Fruit fly (Drosophila melanogaster): ENCODE data around the gene TwdlO.
A peak's percentile ranks its signal among the peaks of the same experiment; 100 is the strongest.

Gene TwdlO

dm6 chr3R:26625552-26625951, 986 bp downstream of the TwdlO start, which contains the start of gene TwdlL:
Gene TwdlL (minus strand): TSS chr3R:26625652.
- TF ChIP-seq Pif1B (GFP tag; optimal IDR thresholded peaks at IDR 0.05), result no peak
- TF ChIP-seq CG34367 (tag; optimal IDR thresholded peaks at IDR 0.05), result no peak
- TF ChIP-seq CG32121 (GFP tag; IDR thresholded peaks at IDR 0.05), result no peak
- TF ChIP-seq rn (GFP tag; IDR thresholded peaks at IDR 0.05), result no peak
- TF ChIP-seq CG10348 (GFP tag; IDR thresholded peaks at IDR 0.05), result no peak
- TF ChIP-seq CG9948 (tag; optimal IDR thresholded peaks at IDR 0.05), result no peak

dm6 chr3R:26623493-26623956, 3.0 kb downstream of the TwdlO start, which contains the start of gene TwdlB:
Gene TwdlB (minus strand): TSS chr3R:26623543.
- TF ChIP-seq Pif1A (GFP tag; optimal IDR thresholded peaks at IDR 0.05) (no peak), Ets98B (GFP tag; IDR thresholded peaks at IDR 0.05) (no peak), CG8301 (tag; optimal IDR thresholded peaks at IDR 0.05) (no peak), Pif1B (GFP tag; optimal IDR thresholded peaks at IDR 0.05) (no peak), CG15710 (tag; optimal IDR thresholded peaks at IDR 0.05) (no peak), CG4496 (GFP tag; IDR thresholded peaks at IDR 0.05) (no peak), fd96Ca (GFP tag; IDR thresholded peaks at IDR 0.05) (no peak), CG13204 (GFP tag; optimal IDR thresholded peaks at IDR 0.05) (no peak), CG8159 (tag; optimal IDR thresholded peaks at IDR 0.05) (no peak), Snoo (tag; optimal IDR thresholded peaks at IDR 0.05) (no peak), rn (GFP tag; IDR thresholded peaks at IDR 0.05) (no peak), CG17806 (tag; optimal IDR thresholded peaks at IDR 0.05) (no peak), CG10348 (GFP tag; IDR thresholded peaks at IDR 0.05) (no peak)

- no peak for TF ChIP-seq CG10348 (GFP tag; IDR thresholded peaks at IDR 0.05)
- TF ChIP-seq CG17806 (tag; optimal IDR thresholded peaks at IDR 0.05), result no peak
- no peak for TF ChIP-seq Pif1A (GFP tag; optimal IDR thresholded peaks at IDR 0.05)
- TF ChIP-seq CG32121 (GFP tag; IDR thresholded peaks at IDR 0.05), result no peak
- no peak for TF ChIP-seq CG15710 (tag; optimal IDR thresholded peaks at IDR 0.05)
- TF ChIP-seq CG14655 (GFP tag; optimal IDR thresholded peaks at IDR 0.05), result no peak
- no peak for TF ChIP-seq rn (GFP tag; IDR thresholded peaks at IDR 0.05)
- TF ChIP-seq CG12605 (GFP tag; IDR thresholded peaks at IDR 0.05), result no peak
- TF ChIP-seq gl (tag; optimal IDR thresholded peaks at IDR 0.05), result no peak
- no peak for TF ChIP-seq CG34367 (tag; optimal IDR thresholded peaks at IDR 0.05)
- TF ChIP-seq fd96Ca (GFP tag; IDR thresholded peaks at IDR 0.05), result no peak
Observed at dm6 chr3R:26621314-26621813, 5.2 kb downstream of the TwdlO start, which contains the start of gene TwdlP. Gene TwdlP (minus strand): TSS chr3R:26621364.

- TF ChIP-seq CG15710 (tag; optimal IDR thresholded peaks at IDR 0.05), result no peak
Observed at dm6 chr3R:26618818-26619217, 7.7 kb downstream of the TwdlO start, which contains the start of gene TwdlM. Gene TwdlM (plus strand): TSS chr3R:26619118.

- TF ChIP-seq gl (tag; optimal IDR thresholded peaks at IDR 0.05) (no peak), CG10348 (GFP tag; IDR thresholded peaks at IDR 0.05) (no peak), CG4496 (GFP tag; IDR thresholded peaks at IDR 0.05) (no peak), rn (GFP tag; IDR thresholded peaks at IDR 0.05) (no peak), CG14655 (GFP tag; optimal IDR thresholded peaks at IDR 0.05) (no peak), fd96Ca (GFP tag; IDR thresholded peaks at IDR 0.05) (no peak), EcR (GFP tag; optimal IDR thresholded peaks at IDR 0.05) (no peak), Ets98B (GFP tag; IDR thresholded peaks at IDR 0.05) (no peak)
Observed at dm6 chr3R:26615428-26615827, 11.1 kb downstream of the TwdlO start.

- no peak for TF ChIP-seq rn (GFP tag; IDR thresholded peaks at IDR 0.05)
- TF ChIP-seq D1 (tag; optimal IDR thresholded peaks at IDR 0.05), result no peak
- TF ChIP-seq CG8159 (tag; optimal IDR thresholded peaks at IDR 0.05), result no peak
- peak; percentile 57; the same call in 1 of the 2 replicates for TF ChIP-seq CG12605 (GFP tag; IDR thresholded peaks at IDR 0.05)
Observed at dm6 chr3R:26606498-26606897, 20.0 kb downstream of the TwdlO start.

dm6 chr3R:26593847-26594542, 32.5 kb downstream of the TwdlO start:
- TF ChIP-seq Snoo (tag; optimal IDR thresholded peaks at IDR 0.05), result no peak
- no peak for TF ChIP-seq CG15710 (tag; optimal IDR thresholded peaks at IDR 0.05)
- TF ChIP-seq Pif1B (GFP tag; optimal IDR thresholded peaks at IDR 0.05), result no peak
- no peak for TF ChIP-seq fd96Ca (GFP tag; IDR thresholded peaks at IDR 0.05)
- no peak for TF ChIP-seq D1 (tag; optimal IDR thresholded peaks at IDR 0.05)
- TF ChIP-seq EcR (GFP tag; optimal IDR thresholded peaks at IDR 0.05), result no peak
- TF ChIP-seq CG10348 (GFP tag; IDR thresholded peaks at IDR 0.05), result no peak
- TF ChIP-seq rn (GFP tag; IDR thresholded peaks at IDR 0.05), result no peak
- no peak for TF ChIP-seq Ets98B (GFP tag; IDR thresholded peaks at IDR 0.05)
- TF ChIP-seq CG8301 (tag; optimal IDR thresholded peaks at IDR 0.05), result no peak
- TF ChIP-seq CG17806 (tag; optimal IDR thresholded peaks at IDR 0.05), result no peak
- TF ChIP-seq Pif1A (GFP tag; optimal IDR thresholded peaks at IDR 0.05), result no peak
- no peak for TF ChIP-seq CG13204 (GFP tag; optimal IDR thresholded peaks at IDR 0.05)
- no peak for TF ChIP-seq CG12605 (GFP tag; IDR thresholded peaks at IDR 0.05)
- TF ChIP-seq CG9948 (tag; optimal IDR thresholded peaks at IDR 0.05), result no peak
- no peak for TF ChIP-seq CG32121 (GFP tag; IDR thresholded peaks at IDR 0.05)
- no peak for TF ChIP-seq gl (tag; optimal IDR thresholded peaks at IDR 0.05)
- no peak for TF ChIP-seq CG8159 (tag; optimal IDR thresholded peaks at IDR 0.05)
- no peak for TF ChIP-seq CG4496 (GFP tag; IDR thresholded peaks at IDR 0.05)

Measured in whole organism, pupa.